Fruit fly (Drosophila melanogaster) whole organism, pupa: ENCODE results near the gene CG3436.

Source experiments
- CG10348 ChIP-seq: fragments of 200-800 bp; sonication (Bioruptor generic); IDR thresholded peaks from 2 replicates; pipeline ENCODE4 v1.3.6; 2022; ENCODE audit warnings: missing biosample characterization, missing genetic modification characterization
- CG12605 ChIP-seq: fragments of 200-800 bp; sonication (Bioruptor generic); IDR thresholded peaks from 2 replicates; pipeline ENCODE4 v1.3.6; 2022; ENCODE audit warnings: missing biosample characterization, missing genetic modification characterization
- CG13204 ChIP-seq: fragments of 200-800 bp; sonication (Bioruptor generic); optimal IDR thresholded peaks from 2 replicates; lab custom pipeline; 2018; ENCODE audit warnings: missing biosample characterization, mild to moderate bottlenecking, missing genetic modification characterization, moderate library complexity
- CG14655 ChIP-seq: fragments of 200-800 bp; sonication (Bioruptor generic); optimal IDR thresholded peaks from 3 replicates; lab custom pipeline; 2017; ENCODE audit warnings: mild to moderate bottlenecking, missing biosample characterization, missing genetic modification reagents, missing genetic modification characterization
- CG15710 ChIP-seq: fragments of 200-800 bp; sonication (Bioruptor generic); optimal IDR thresholded peaks from 2 replicates; lab custom pipeline; 2018; ENCODE audit warnings: missing biosample characterization, mild to moderate bottlenecking, missing genetic modification characterization, moderate library complexity
- CG17806 ChIP-seq: fragments of 200-800 bp; sonication (Bioruptor generic); optimal IDR thresholded peaks from 2 replicates; lab custom pipeline; 2018; ENCODE audit warnings: missing biosample characterization, mild to moderate bottlenecking, missing genetic modification characterization, moderate library complexity
- CG32121 ChIP-seq: fragments of 200-800 bp; sonication (Bioruptor generic); IDR thresholded peaks from 2 replicates; pipeline ENCODE4 v1.3.6; 2022; ENCODE audit warnings: missing biosample characterization, missing genetic modification characterization
- CG34367 ChIP-seq: fragments of 200-800 bp; sonication (Bioruptor generic); optimal IDR thresholded peaks from 2 replicates; lab custom pipeline; 2018; ENCODE audit warnings: missing biosample characterization, mild to moderate bottlenecking, missing genetic modification characterization
- CG4496 ChIP-seq: fragments of 200-800 bp; sonication (Bioruptor generic); IDR thresholded peaks from 3 replicates; pipeline ENCODE4 v1.3.6; 2022; ENCODE audit warnings: missing biosample characterization, missing genetic modification characterization
- CG8159 ChIP-seq: fragments of 200-800 bp; sonication (Bioruptor generic); optimal IDR thresholded peaks from 3 replicates; lab custom pipeline; 2018; ENCODE audit warnings: missing biosample characterization, mild to moderate bottlenecking, missing genetic modification characterization, moderate library complexity
- CG8301 ChIP-seq: fragments of 200-800 bp; sonication (Bioruptor generic); optimal IDR thresholded peaks from 2 replicates; lab custom pipeline; 2018; ENCODE audit warnings: missing biosample characterization, mild to moderate bottlenecking, missing genetic modification characterization
- CG9948 ChIP-seq: fragments of 200-800 bp; sonication (Bioruptor generic); optimal IDR thresholded peaks from 2 replicates; lab custom pipeline; 2018; ENCODE audit warnings: missing biosample characterization, mild to moderate bottlenecking, missing genetic modification characterization, moderate library complexity
- D1 ChIP-seq: fragments of 200-800 bp; sonication (Bioruptor generic); optimal IDR thresholded peaks from 2 replicates; lab custom pipeline; 2018; ENCODE audit warnings: missing biosample characterization, mild to moderate bottlenecking, missing genetic modification characterization, moderate library complexity
- EcR ChIP-seq: fragments of 200-800 bp; sonication (Bioruptor generic); optimal IDR thresholded peaks from 3 replicates; lab custom pipeline; 2019; ENCODE audit warnings: missing biosample characterization, missing genetic modification characterization, mild to moderate bottlenecking, moderate library complexity, missing genetic modification reagents
- Ets98B ChIP-seq: fragments of 200-800 bp; sonication (Bioruptor generic); IDR thresholded peaks from 2 replicates; pipeline ENCODE4 v1.3.6; 2022; ENCODE audit warnings: missing biosample characterization, missing genetic modification characterization
- Pif1A ChIP-seq: fragments of 200-800 bp; sonication (Bioruptor generic); optimal IDR thresholded peaks from 3 replicates; lab custom pipeline; 2016; ENCODE audit warnings: missing biosample characterization, missing genetic modification characterization
- Pif1B ChIP-seq: fragments of 200-800 bp; sonication (Bioruptor generic); optimal IDR thresholded peaks from 3 replicates; lab custom pipeline; 2016; ENCODE audit warnings: missing biosample characterization, missing genetic modification characterization
- Snoo ChIP-seq: fragments of 200-800 bp; sonication (Bioruptor generic); optimal IDR thresholded peaks from 3 replicates; lab custom pipeline; 2017; ENCODE audit warnings: missing biosample characterization, mild to moderate bottlenecking, missing genetic modification characterization, inconsistent platforms
- fd96Ca ChIP-seq: fragments of 200-800 bp; sonication (Bioruptor generic); IDR thresholded peaks from 3 replicates; pipeline ENCODE4 v1.3.6; 2022; ENCODE audit warnings: missing biosample characterization, missing genetic modification characterization
- gl ChIP-seq: fragments of 200-800 bp; sonication (Bioruptor generic); optimal IDR thresholded peaks from 2 replicates; lab custom pipeline; 2018; ENCODE audit warnings: missing biosample characterization, mild to moderate bottlenecking, missing genetic modification characterization
- rn ChIP-seq: fragments of 200-800 bp; sonication (Bioruptor generic); IDR thresholded peaks from 2 replicates; pipeline ENCODE4 v1.3.6; 2022; ENCODE audit warnings: missing biosample characterization, missing genetic modification characterization

Gene CG3436

dm6 chr2L:136131-136426 is 19.8 kb upstream of the CG3436 start:
- no peak for TF ChIP-seq CG15710 (tag; lab: Kevin White, UChicago)
- no peak for TF ChIP-seq Pif1A (GFP tag; lab: Kevin White, UChicago)
- no peak for TF ChIP-seq CG32121
- no peak for TF ChIP-seq CG4496 (GFP tag; lab: Robert Waterston, UW)
- no peak for TF ChIP-seq fd96Ca (GFP tag; lab: Robert Waterston, UW)
- TF ChIP-seq CG34367 (tag; lab: Kevin White, UChicago) = no peak
- no peak for TF ChIP-seq Ets98B
- no peak for TF ChIP-seq CG9948 (tag; lab: Kevin White, UChicago)
- no peak for TF ChIP-seq CG13204 (GFP tag; lab: Kevin White, UChicago)
- no peak for TF ChIP-seq Snoo (tag; lab: Kevin White, UChicago)
- no peak for TF ChIP-seq CG12605
- no peak for TF ChIP-seq CG8159 (tag; lab: Kevin White, UChicago)
- no peak for TF ChIP-seq gl (tag; lab: Kevin White, UChicago)
- TF ChIP-seq CG17806 = no peak

- TF ChIP-seq EcR (peak; percentile 14), CG17806 (no peak), D1 (no peak), rn (GFP tag; lab: Robert Waterston, UW) (no peak), Snoo (tag; lab: Kevin White, UChicago) (peak; percentile 40), CG8301 (tag; lab: Kevin White, UChicago) (no peak)
- TF ChIP-seq, all 21 proteins: peak for 2
These were observed 18.8 kb upstream of the CG3436 start for dm6 chr2L:136747-137709.

dm6 chr2L:138063-138462 is 17.8 kb upstream of the CG3436 start:
- TF ChIP-seq CG12605 = no peak

- TF ChIP-seq CG9948 (tag; lab: Kevin White, UChicago) = no peak
- TF ChIP-seq Pif1A (GFP tag; lab: Kevin White, UChicago) = no peak
- TF ChIP-seq CG34367 (tag; lab: Kevin White, UChicago) = no peak
- no peak for TF ChIP-seq CG8159 (tag; lab: Kevin White, UChicago)
- no peak for TF ChIP-seq CG4496 (GFP tag; lab: Robert Waterston, UW)
- no peak for TF ChIP-seq CG32121
- no peak for TF ChIP-seq CG8301 (tag; lab: Kevin White, UChicago)
- TF ChIP-seq rn (GFP tag; lab: Robert Waterston, UW) = no peak
- TF ChIP-seq CG13204 (GFP tag; lab: Kevin White, UChicago) = no peak
- no peak for TF ChIP-seq Snoo (tag; lab: Kevin White, UChicago)
- no peak for TF ChIP-seq CG12605
- TF ChIP-seq gl (tag; lab: Kevin White, UChicago) = no peak
- no peak for TF ChIP-seq CG15710 (tag; lab: Kevin White, UChicago)
- no peak for TF ChIP-seq fd96Ca (GFP tag; lab: Robert Waterston, UW)
- TF ChIP-seq D1 = no peak
- TF ChIP-seq Ets98B = no peak
- TF ChIP-seq CG14655 = no peak
These were observed 16.2 kb upstream of the CG3436 start for dm6 chr2L:139610-140009.

dm6 chr2L:140849-141248 is 15.0 kb upstream of the CG3436 start, which contains the start of the genes CG31975 and ovm:
Gene CG31975 (minus strand): TSS chr2L:140992.
Gene ovm (minus strand): TSS chr2L:140992.
- no peak for TF ChIP-seq CG17806
- no peak for TF ChIP-seq CG10348 (GFP tag; lab: Robert Waterston, UW)
- TF ChIP-seq CG32121 = no peak
- TF ChIP-seq EcR = no peak
- TF ChIP-seq Pif1A (GFP tag; lab: Kevin White, UChicago) = no peak
- TF ChIP-seq Ets98B = no peak
- no peak for TF ChIP-seq CG34367 (tag; lab: Kevin White, UChicago)
- no peak for TF ChIP-seq CG8301 (tag; lab: Kevin White, UChicago)
- TF ChIP-seq CG12605 = no peak
- TF ChIP-seq CG15710 (tag; lab: Kevin White, UChicago) = no peak
- no peak for TF ChIP-seq fd96Ca (GFP tag; lab: Robert Waterston, UW)
- TF ChIP-seq CG8159 (tag; lab: Kevin White, UChicago) = no peak
- TF ChIP-seq Pif1B (GFP tag; lab: Kevin White, UChicago) = no peak
- TF ChIP-seq CG14655 = no peak
- no peak for TF ChIP-seq CG9948 (tag; lab: Kevin White, UChicago)
- TF ChIP-seq CG13204 (GFP tag; lab: Kevin White, UChicago) = no peak

- no peak for TF ChIP-seq CG32121
- TF ChIP-seq Ets98B = peak; percentile 6; the same call in 1 of the 2 replicates
- no peak for TF ChIP-seq fd96Ca (GFP tag; lab: Robert Waterston, UW)
- no peak for TF ChIP-seq Snoo (tag; lab: Kevin White, UChicago)
- TF ChIP-seq D1 = no peak
- TF ChIP-seq CG14655 = no peak
- no peak for TF ChIP-seq CG8159 (tag; lab: Kevin White, UChicago)
- TF ChIP-seq CG13204 (GFP tag; lab: Kevin White, UChicago) = no peak
- TF ChIP-seq CG8301 (tag; lab: Kevin White, UChicago) = no peak
- no peak for TF ChIP-seq gl (tag; lab: Kevin White, UChicago)
- no peak for TF ChIP-seq CG10348 (GFP tag; lab: Robert Waterston, UW)
- no peak for TF ChIP-seq rn (GFP tag; lab: Robert Waterston, UW)
- no peak for TF ChIP-seq CG17806
- TF ChIP-seq EcR = peak; percentile 7
- TF ChIP-seq Pif1B (GFP tag; lab: Kevin White, UChicago) = no peak
These were observed 12.7 kb upstream of the CG3436 start, which contains the start of the genes CG31974 and CG11454 for dm6 chr2L:143088-143487. Gene CG31974 (minus strand): TSS chr2L:143091. Gene CG11454 (plus strand): TSS chr2L:143323.
